Worm (Caenorhabditis elegans): ENCODE results near the gene str-56.

ce11 chrV:15899696-15900095, 27.3 kb downstream of the str-56 start, which contains the start of gene T06C12.14:
- no peak for TF ChIP-seq nhr-77 (tag; optimal IDR thresholded peaks at IDR 0.05)
- no peak for TF ChIP-seq ceh-62 (tag; optimal IDR thresholded peaks at IDR 0.05)
- TF ChIP-seq unc-39 (tag; optimal IDR thresholded peaks at IDR 0.05), result no peak
- no peak for TF ChIP-seq cey-2 (tag; optimal IDR thresholded peaks at IDR 0.05; ENCODE audit: borderline replicate concordance, insufficient read depth)
- TF ChIP-seq lin-29 (GFP tag; IDR thresholded peaks at IDR 0.05), result no peak
- no peak for TF ChIP-seq F26F4.8 (GFP tag; conservative IDR thresholded peaks at IDR 0.05)
- TF ChIP-seq ZK337.2 (GFP tag; IDR thresholded peaks at IDR 0.05), result no peak
- no peak for TF ChIP-seq mep-1 (tag; optimal IDR thresholded peaks at IDR 0.05)

Data from whole organism, L4 larva.